Fruit fly (Drosophila melanogaster): ENCODE data around the gene ocn.

Gene ocn

dm6 chr3R:29993134-29993533 is 44.4 kb downstream of the ocn start, which contains the start of gene Acph-1:
Gene Acph-1 (minus strand): TSS chr3R:29993411.
- no peak for TF ChIP-seq CG34367 (tag; optimal IDR thresholded peaks at IDR 0.05)
- no peak for TF ChIP-seq CG32121 (GFP tag; IDR thresholded peaks at IDR 0.05)
- TF ChIP-seq Pif1B (GFP tag; optimal IDR thresholded peaks at IDR 0.05), result no peak
- TF ChIP-seq EcR (GFP tag; optimal IDR thresholded peaks at IDR 0.05), result no peak
- no peak for TF ChIP-seq Ets98B (GFP tag; IDR thresholded peaks at IDR 0.05)
- no peak for TF ChIP-seq CG10348 (GFP tag; IDR thresholded peaks at IDR 0.05)
- TF ChIP-seq CG12605 (GFP tag; IDR thresholded peaks at IDR 0.05), result no peak
- no peak for TF ChIP-seq gl (tag; optimal IDR thresholded peaks at IDR 0.05)
- TF ChIP-seq CG9948 (tag; optimal IDR thresholded peaks at IDR 0.05), result no peak
- no peak for TF ChIP-seq D1 (tag; optimal IDR thresholded peaks at IDR 0.05)
- TF ChIP-seq CG8301 (tag; optimal IDR thresholded peaks at IDR 0.05), result no peak
- no peak for TF ChIP-seq CG8159 (tag; optimal IDR thresholded peaks at IDR 0.05)
- TF ChIP-seq Pif1A (GFP tag; optimal IDR thresholded peaks at IDR 0.05), result no peak
- TF ChIP-seq CG15710 (tag; optimal IDR thresholded peaks at IDR 0.05), result no peak
- no peak for TF ChIP-seq rn (GFP tag; IDR thresholded peaks at IDR 0.05)
- TF ChIP-seq Snoo (tag; optimal IDR thresholded peaks at IDR 0.05), result no peak
- no peak for TF ChIP-seq CG14655 (GFP tag; optimal IDR thresholded peaks at IDR 0.05)

dm6 chr3R:29990681-29991080 is 46.8 kb downstream of the ocn start:
- TF ChIP-seq CG32121 (GFP tag; IDR thresholded peaks at IDR 0.05) (no peak), CG10348 (GFP tag; IDR thresholded peaks at IDR 0.05) (no peak), Pif1B (GFP tag; optimal IDR thresholded peaks at IDR 0.05) (no peak), EcR (GFP tag; optimal IDR thresholded peaks at IDR 0.05) (no peak), CG4496 (GFP tag; IDR thresholded peaks at IDR 0.05) (no peak), Ets98B (GFP tag; IDR thresholded peaks at IDR 0.05) (no peak), CG13204 (GFP tag; optimal IDR thresholded peaks at IDR 0.05) (no peak), CG14655 (GFP tag; optimal IDR thresholded peaks at IDR 0.05) (no peak), CG9948 (tag; optimal IDR thresholded peaks at IDR 0.05) (no peak)
